Fruit fly (Drosophila melanogaster) whole organism, adult: ENCODE results near the gene Ufl1.

Experiments
- CG11617 ChIP-seq: fragments of 200-800 bp; sonication (Bioruptor generic); optimal IDR thresholded peaks from 2 replicates; lab custom pipeline; 2017; ENCODE audit warnings: mild to moderate bottlenecking, missing biosample characterization, missing genetic modification reagents, missing genetic modification characterization
- CG12768 ChIP-seq: fragments of 200-800 bp; sonication (Bioruptor generic); optimal IDR thresholded peaks from 2 replicates; lab custom pipeline; 2017; ENCODE audit warnings: missing biosample characterization, missing genetic modification characterization, mild to moderate bottlenecking, moderate library complexity, missing genetic modification reagents
- CG14711 ChIP-seq: fragments of 200-800 bp; sonication (Bioruptor generic); optimal IDR thresholded peaks from 2 replicates; lab custom pipeline; 2018; ENCODE audit warnings: missing biosample characterization, mild to moderate bottlenecking, missing genetic modification characterization, moderate library complexity
- CG1620 ChIP-seq: fragments of 200-800 bp; sonication (Bioruptor generic); optimal IDR thresholded peaks from 2 replicates; lab custom pipeline; 2016; ENCODE audit warnings: missing biosample characterization, missing genetic modification characterization
- CG33017 ChIP-seq: fragments of 200-800 bp; sonication (Bioruptor generic); optimal IDR thresholded peaks from 2 replicates; lab custom pipeline; 2018; ENCODE audit warnings: missing biosample characterization, mild to moderate bottlenecking, missing genetic modification characterization, moderate library complexity
- CG5204 ChIP-seq: fragments of 200-800 bp; sonication (Bioruptor generic); optimal IDR thresholded peaks from 2 replicates; lab custom pipeline; 2016; ENCODE audit warnings: missing biosample characterization, missing genetic modification characterization
- CG7045 ChIP-seq: fragments of 200-800 bp; sonication (Bioruptor generic); optimal IDR thresholded peaks from 2 replicates; lab custom pipeline; 2017; ENCODE audit warnings: missing biosample characterization, mild to moderate bottlenecking, missing genetic modification characterization
- CG7101 ChIP-seq: fragments of 200-800 bp; sonication (Bioruptor generic); optimal IDR thresholded peaks from 2 replicates; lab custom pipeline; 2018; ENCODE audit warnings: missing biosample characterization, mild to moderate bottlenecking, missing genetic modification characterization, moderate library complexity
- Clk ChIP-seq: fragments of 200-800 bp; sonication (Bioruptor generic); optimal IDR thresholded peaks from 2 replicates; lab custom pipeline; 2017; ENCODE audit warnings: missing biosample characterization, missing genetic modification characterization
- Crg-1 ChIP-seq: fragments of 200-800 bp; sonication (Bioruptor generic); optimal IDR thresholded peaks from 2 replicates; lab custom pipeline; 2016; ENCODE audit warnings: missing biosample characterization, missing genetic modification characterization
- Hr96 ChIP-seq: fragments of 200-800 bp; sonication (Bioruptor generic); optimal IDR thresholded peaks from 2 replicates; lab custom pipeline; 2016; ENCODE audit warnings: missing biosample characterization, missing genetic modification characterization
- Mnt ChIP-seq: fragments of 200-800 bp; sonication (Bioruptor generic); optimal IDR thresholded peaks from 2 replicates; lab custom pipeline; 2016; ENCODE audit warnings: missing biosample characterization, mild to moderate bottlenecking, missing genetic modification characterization
- bab1 ChIP-seq: fragments of 200-800 bp; sonication (Bioruptor generic); optimal IDR thresholded peaks from 3 replicates; lab custom pipeline; 2019; ENCODE audit warnings: missing biosample characterization, mild to moderate bottlenecking, missing genetic modification characterization, moderate library complexity
- cic ChIP-seq: fragments of 200-800 bp; sonication (Bioruptor generic); optimal IDR thresholded peaks from 2 replicates; lab custom pipeline; 2017; ENCODE audit warnings: missing biosample characterization, mild to moderate bottlenecking, missing genetic modification characterization, moderate library complexity
- cnc ChIP-seq, 2 experiments: fragments of >200 bp; optimal IDR thresholded peaks; 2 replicates each; lab custom pipeline; 2017
- kay ChIP-seq: fragments of 200-800 bp; sonication (Bioruptor generic); peaks from one replicate; lab custom pipeline; 2016; ENCODE audit warnings: missing biosample characterization, missing genetic modification characterization, borderline replicate concordance
- ovo ChIP-seq: fragments of 200-800 bp; sonication (Bioruptor generic); optimal IDR thresholded peaks from 2 replicates; lab custom pipeline; 2016; ENCODE audit warnings: missing biosample characterization, missing genetic modification characterization
- pad ChIP-seq: fragments of 200-800 bp; sonication (Bioruptor generic); optimal IDR thresholded peaks from 3 replicates; lab custom pipeline; 2017; ENCODE audit warnings: missing biosample characterization, missing genetic modification characterization, mild to moderate bottlenecking, moderate library complexity, missing genetic modification reagents
- tj ChIP-seq: fragments of 200-800 bp; sonication (Bioruptor generic); optimal IDR thresholded peaks from 3 replicates; lab custom pipeline; 2017; ENCODE audit warnings: missing biosample characterization, mild to moderate bottlenecking, missing genetic modification characterization, moderate library complexity
- toe ChIP-seq: fragments of 200-800 bp; sonication (Bioruptor generic); optimal IDR thresholded peaks from 2 replicates; lab custom pipeline; 2016; ENCODE audit warnings: missing biosample characterization, missing genetic modification characterization

Gene Ufl1

DNA sequence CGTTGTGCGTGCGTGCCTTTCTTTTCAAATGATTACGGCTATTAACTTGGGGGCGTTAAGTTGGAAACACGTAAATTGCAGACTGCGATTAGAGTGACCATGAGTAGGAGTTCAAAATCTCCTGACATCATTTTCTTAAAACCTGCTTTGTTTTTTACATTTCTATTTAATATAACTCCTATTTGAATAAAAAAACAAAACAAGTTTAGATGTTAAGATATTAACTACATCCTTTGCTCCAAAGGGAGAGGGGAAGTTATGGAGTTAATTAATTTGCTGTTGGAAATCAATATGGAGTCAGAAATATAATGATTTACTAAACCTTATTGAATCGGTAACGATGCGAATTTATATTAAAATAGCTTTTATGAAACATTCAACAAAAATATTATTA is 11.7 kb upstream of the Ufl1 start, which contains the start of gene Tailor:
TSS of gene Tailor (minus strand) at position 101 of the 394 bp plus-strand sequence.
- TF ChIP-seq CG11617 (no peak), Crg-1 (GFP tag; lab: Kevin White, UChicago) (no peak), CG12768 (GFP tag; lab: Kevin White, UChicago) (no peak), CG33017 (no peak), CG7101 (tag; lab: Kevin White, UChicago) (no peak), cnc (optimal IDR thresholded peaks at IDR 0.05; lab: Kevin White, UChicago) (no peak), ovo (GFP tag; lab: Kevin White, UChicago) (no peak), CG14711 (tag; lab: Kevin White, UChicago) (no peak), kay (GFP tag; lab: Kevin White, UChicago) (no peak), bab1 (GFP tag; lab: Kevin White, UChicago) (no peak), toe (no peak), Mnt (GFP tag; lab: Kevin White, UChicago) (no peak), cic (GFP tag; lab: Kevin White, UChicago) (no peak), pad (GFP tag; lab: Kevin White, UChicago) (no peak), CG7045 (GFP tag; lab: Kevin White, UChicago) (no peak), CG5204 (no peak), Clk (GFP tag; lab: Kevin White, UChicago) (no peak), tj (GFP tag; lab: Kevin White, UChicago) (no peak), Hr96 (no peak), CG1620 (GFP tag; lab: Kevin White, UChicago) (no peak)

DNA sequence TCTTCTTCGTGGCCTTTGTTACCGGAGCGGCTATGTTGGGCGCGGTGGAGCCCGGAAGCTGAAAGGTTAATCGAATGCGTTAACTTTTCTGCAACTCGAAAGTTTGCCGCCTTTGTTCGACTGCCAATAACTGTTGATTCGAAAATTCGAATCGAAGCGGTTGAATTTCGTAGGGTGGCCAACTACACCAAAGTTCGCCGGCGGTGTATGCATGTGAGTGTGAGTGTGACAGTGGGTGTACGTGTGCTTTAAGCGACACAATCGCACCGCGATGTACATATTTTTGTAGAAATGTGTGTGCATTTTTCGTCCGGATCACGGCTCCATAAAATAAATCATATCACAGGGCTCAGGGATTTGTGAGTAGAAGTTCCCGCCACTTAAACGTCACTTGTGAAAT is 11.2 kb upstream of the Ufl1 start:
- TF ChIP-seq CG1620 (GFP tag; lab: Kevin White, UChicago) (no peak), CG14711 (tag; lab: Kevin White, UChicago) (peak; percentile 87)

DNA sequence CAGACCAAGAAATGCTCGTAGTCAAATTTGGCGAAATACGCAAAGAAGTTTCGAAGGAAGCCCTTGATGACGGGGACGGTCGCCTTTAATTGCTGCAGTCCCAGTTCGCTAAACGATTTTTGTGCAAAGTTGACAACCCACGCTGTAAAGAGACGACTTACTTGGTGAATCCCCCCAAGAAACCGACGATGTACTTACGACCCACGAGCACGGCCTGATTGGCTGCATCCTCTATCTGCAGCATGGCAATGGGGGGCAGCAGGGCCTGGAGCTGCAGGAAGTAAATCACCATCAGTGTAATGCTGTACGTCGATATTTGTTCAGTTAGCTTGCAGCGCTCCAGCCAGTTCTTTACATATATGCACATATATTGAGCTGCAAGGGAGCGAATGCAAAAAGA is 9.5 kb upstream of the Ufl1 start:
- TF ChIP-seq CG7101 (tag; lab: Kevin White, UChicago) (no peak), cic (GFP tag; lab: Kevin White, UChicago) (no peak), CG5204 (no peak), kay (GFP tag; lab: Kevin White, UChicago) (no peak), CG14711 (tag; lab: Kevin White, UChicago) (no peak), CG11617 (no peak), Crg-1 (GFP tag; lab: Kevin White, UChicago) (no peak), ovo (GFP tag; lab: Kevin White, UChicago) (no peak), CG33017 (no peak), Mnt (GFP tag; lab: Kevin White, UChicago) (no peak), bab1 (GFP tag; lab: Kevin White, UChicago) (no peak), tj (GFP tag; lab: Kevin White, UChicago) (no peak)

DNA sequence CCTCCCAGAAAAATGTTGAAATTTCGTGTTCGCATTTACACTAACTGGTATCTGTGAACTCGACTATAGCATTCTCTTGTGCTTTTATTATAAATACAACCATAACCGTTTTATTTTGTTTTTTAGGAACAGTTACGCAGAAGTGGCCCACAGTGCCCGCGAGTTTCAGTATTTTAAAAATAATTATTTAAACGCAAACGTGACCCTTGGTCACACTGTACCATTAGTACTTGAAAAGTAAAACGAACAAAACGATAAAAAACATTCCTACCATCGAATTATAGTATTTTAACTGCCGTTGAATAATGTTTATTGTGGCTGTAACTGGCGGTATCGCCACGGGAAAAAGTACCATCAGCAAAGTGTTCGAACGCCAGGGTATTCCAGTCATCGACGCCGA is 7.7 kb upstream of the Ufl1 start, which contains the start of gene Dpck:
TSS of gene Dpck (plus strand) at position 211 of the 400 bp plus-strand sequence.
- peak; percentile 3 for TF ChIP-seq cic (GFP tag; lab: Kevin White, UChicago)
- no peak for TF ChIP-seq ovo (GFP tag; lab: Kevin White, UChicago)
- TF ChIP-seq toe: peak; percentile 55
- TF ChIP-seq CG12768 (GFP tag; lab: Kevin White, UChicago): peak; percentile 42
- no peak for TF ChIP-seq Crg-1 (GFP tag; lab: Kevin White, UChicago)
- TF ChIP-seq Clk (GFP tag; lab: Kevin White, UChicago): no peak
- TF ChIP-seq CG7101 (tag; lab: Kevin White, UChicago): peak; percentile 23
- peak; percentile 32 for TF ChIP-seq Mnt (GFP tag; lab: Kevin White, UChicago)
- peak; percentile 39 for TF ChIP-seq CG1620 (GFP tag; lab: Kevin White, UChicago)
- TF ChIP-seq tj (GFP tag; lab: Kevin White, UChicago): peak; percentile 3
- peak; percentile 68 for TF ChIP-seq bab1 (GFP tag; lab: Kevin White, UChicago)
- TF ChIP-seq CG11617: peak; percentile 17

DNA sequence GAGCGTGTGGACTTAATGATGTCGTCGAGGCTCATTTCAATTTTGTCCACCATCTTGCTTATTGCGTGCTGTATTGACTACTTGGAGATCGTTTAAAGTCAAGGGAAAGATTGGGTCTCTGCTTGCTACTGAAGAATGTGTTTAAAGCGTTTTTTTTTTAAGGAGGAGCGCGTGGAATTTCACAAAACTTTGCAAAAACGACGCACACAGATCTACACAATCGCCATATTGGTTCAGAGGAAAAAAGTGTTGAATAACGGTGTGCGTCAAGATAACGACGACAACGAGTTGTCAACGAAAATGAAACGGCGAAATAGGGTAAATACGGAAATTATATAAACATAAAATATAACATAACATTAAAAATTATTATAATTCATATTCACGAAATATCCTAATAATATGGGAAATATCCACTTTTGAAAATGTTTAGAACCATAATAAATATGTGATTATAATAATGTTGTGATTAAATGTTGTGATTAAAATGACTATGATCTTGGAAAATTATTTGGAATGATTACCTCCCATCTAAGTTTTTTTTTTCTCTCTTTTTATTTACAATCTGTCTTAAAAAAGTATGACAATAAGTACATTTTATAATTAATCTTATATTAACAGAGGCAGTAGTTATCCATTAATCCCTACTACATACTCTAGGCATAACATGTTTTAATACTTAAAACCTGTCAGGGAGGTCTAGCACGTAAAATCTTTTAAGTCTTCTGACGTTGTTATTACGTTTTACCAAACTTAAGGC is 6.1 kb upstream of the Ufl1 start, which contains the start of gene Ref1:
TSS of gene Ref1 (minus strand) at position 231 of the 760 bp plus-strand sequence.
- peak; percentile 9 for TF ChIP-seq bab1 (GFP tag; lab: Kevin White, UChicago)
- peak; percentile 4 for TF ChIP-seq CG7101 (tag; lab: Kevin White, UChicago)
- TF ChIP-seq Mnt (GFP tag; lab: Kevin White, UChicago): peak; percentile 19
- no peak for TF ChIP-seq Crg-1 (GFP tag; lab: Kevin White, UChicago)
- no peak for TF ChIP-seq cnc (optimal IDR thresholded peaks at IDR 0.05; lab: Kevin White, UChicago)

DNA sequence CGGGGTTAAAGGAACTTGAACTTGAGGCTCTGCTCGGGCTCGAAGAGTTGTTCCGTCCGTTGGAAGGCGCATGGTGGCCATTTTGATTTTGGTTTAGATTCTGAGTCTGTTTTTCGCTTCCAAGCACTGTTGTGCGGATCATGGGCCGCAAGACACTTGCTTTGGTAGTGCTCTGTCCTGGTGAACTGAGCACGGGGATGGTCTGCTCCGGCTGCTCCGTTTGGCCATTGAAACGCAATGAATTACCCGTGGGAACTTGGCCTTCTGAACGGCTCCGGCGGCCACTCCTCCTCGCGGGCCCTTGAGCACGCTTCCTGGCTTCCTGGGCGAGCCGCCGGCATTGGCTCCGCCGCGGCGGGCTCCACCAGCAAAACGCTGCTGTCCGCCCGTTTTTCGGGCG is 5.5 kb upstream of the Ufl1 start:
- TF ChIP-seq cnc (optimal IDR thresholded peaks at IDR 0.05; lab: Kevin White, UChicago) (no peak), cic (GFP tag; lab: Kevin White, UChicago) (no peak), CG12768 (GFP tag; lab: Kevin White, UChicago) (no peak), pad (GFP tag; lab: Kevin White, UChicago) (no peak), CG7045 (GFP tag; lab: Kevin White, UChicago) (no peak), toe (no peak), CG33017 (no peak), Crg-1 (GFP tag; lab: Kevin White, UChicago) (no peak), Clk (GFP tag; lab: Kevin White, UChicago) (no peak), kay (GFP tag; lab: Kevin White, UChicago) (no peak), CG7101 (tag; lab: Kevin White, UChicago) (no peak), bab1 (GFP tag; lab: Kevin White, UChicago) (no peak), CG1620 (GFP tag; lab: Kevin White, UChicago) (no peak), tj (GFP tag; lab: Kevin White, UChicago) (no peak), Hr96 (no peak), CG14711 (tag; lab: Kevin White, UChicago) (no peak)
